Fruit fly (Drosophila melanogaster) whole organism, embryonic: ENCODE results near the gene Atg6.

ENCODE experiments used
- Bdp1 ChIP-seq: fragments of 200-800 bp; sonication (Bioruptor generic); optimal IDR thresholded peaks from 3 replicates; lab custom pipeline; 2016; ENCODE audit warnings: missing biosample characterization, missing genetic modification characterization
- C15 ChIP-seq: fragments of 200-800 bp; sonication (Bioruptor generic); IDR thresholded peaks from 3 replicates; pipeline ENCODE4 v1.3.6; 2022; ENCODE audit warnings: missing biosample characterization, missing genetic modification characterization
- CG1024 ChIP-seq: fragments of 200-800 bp; sonication (Bioruptor generic); IDR thresholded peaks from 2 replicates; pipeline ENCODE4 v1.3.6; 2022; ENCODE audit warnings: missing biosample characterization, missing genetic modification characterization
- CG10431 ChIP-seq: fragments of 200-800 bp; sonication (Bioruptor generic); optimal IDR thresholded peaks from 3 replicates; lab custom pipeline; 2018; ENCODE audit warnings: missing biosample characterization, mild to moderate bottlenecking, missing genetic modification characterization
- CG10543 ChIP-seq: fragments of 200-800 bp; sonication (Bioruptor generic); optimal IDR thresholded peaks from 3 replicates; lab custom pipeline; 2017; ENCODE audit warnings: missing biosample characterization, mild to moderate bottlenecking, missing genetic modification characterization, moderate library complexity
- CG10959 ChIP-seq: fragments of 200-800 bp; sonication (Bioruptor generic); IDR thresholded peaks from 2 replicates; pipeline ENCODE4 v1.3.6; 2022; ENCODE audit warnings: missing biosample characterization, missing genetic modification characterization
- CG11504 ChIP-seq: fragments of 200-800 bp; sonication (Bioruptor generic); optimal IDR thresholded peaks from 3 replicates; lab custom pipeline; 2019; ENCODE audit warnings: missing biosample characterization, mild to moderate bottlenecking, missing genetic modification characterization, moderate library complexity
- CG12391 ChIP-seq: fragments of 200-800 bp; sonication (Bioruptor generic); optimal IDR thresholded peaks from 3 replicates; lab custom pipeline; 2018; ENCODE audit warnings: missing biosample characterization, mild to moderate bottlenecking, missing genetic modification characterization, moderate library complexity
- CG13287 ChIP-seq: fragments of 200-800 bp; sonication (Bioruptor generic); IDR thresholded peaks from 2 replicates; pipeline ENCODE4 v1.3.6; 2022; ENCODE audit warnings: missing biosample characterization, missing genetic modification characterization; ENCODE audit not compliant: partially characterized antibody
- CG1603 ChIP-seq: fragments of 200-800 bp; sonication (Bioruptor generic); optimal IDR thresholded peaks from 2 replicates; lab custom pipeline; 2019; ENCODE audit warnings: missing biosample characterization, mild to moderate bottlenecking, missing genetic modification characterization, moderate library complexity
- CG1792 ChIP-seq: fragments of 200-800 bp; sonication (Bioruptor generic); optimal IDR thresholded peaks from 2 replicates; lab custom pipeline; 2016; ENCODE audit warnings: missing biosample characterization, missing genetic modification characterization
- CG30020 ChIP-seq: fragments of 200-800 bp; optimal IDR thresholded peaks from 2 replicates; lab custom pipeline; 2019; ENCODE audit warnings: missing biosample characterization, mild to moderate bottlenecking, missing genetic modification characterization, moderate library complexity
- CG42726 ChIP-seq: fragments of 200-800 bp; sonication (Bioruptor generic); IDR thresholded peaks from 2 replicates; pipeline ENCODE4 v1.3.6; 2022; ENCODE audit warnings: missing biosample characterization, missing genetic modification characterization; ENCODE audit not compliant: partially characterized antibody
- CG6813 ChIP-seq: fragments of 200-800 bp; sonication (Bioruptor generic); optimal IDR thresholded peaks from 2 replicates; lab custom pipeline; 2017; ENCODE audit warnings: missing biosample characterization, missing genetic modification characterization, mild to moderate bottlenecking, moderate library complexity, missing genetic modification reagents
- CG6854 ChIP-seq: fragments of 200-800 bp; sonication (Bioruptor generic); optimal IDR thresholded peaks from 3 replicates; lab custom pipeline; 2017; ENCODE audit warnings: missing biosample characterization, mild to moderate bottlenecking, missing genetic modification characterization
- CG7372 ChIP-seq: fragments of 200-800 bp; sonication (Bioruptor generic); IDR thresholded peaks from 2 replicates; pipeline ENCODE4 v1.3.6; 2022; ENCODE audit warnings: missing biosample characterization, missing genetic modification characterization
- CG7745 ChIP-seq: fragments of 200-800 bp; sonication (Bioruptor generic); optimal IDR thresholded peaks from 2 replicates; lab custom pipeline; 2018; ENCODE audit warnings: missing biosample characterization, mild to moderate bottlenecking, missing genetic modification characterization, moderate library complexity
- CG8290 ChIP-seq, 3 experiments: fragments of 200-800 bp; sonication (Bioruptor generic); optimal IDR thresholded peaks; 2 replicates each; lab custom pipeline; 2016 to 2019; ENCODE audit warnings: missing biosample characterization in 3 of 3, missing genetic modification characterization in 3 of 3, mild to moderate bottlenecking in 2 of 3, moderate library complexity in 1 of 3
- CG8924 ChIP-seq: fragments of 200-800 bp; optimal IDR thresholded peaks from 3 replicates; lab custom pipeline; 2019; ENCODE audit warnings: missing biosample characterization, mild to moderate bottlenecking, missing genetic modification characterization, moderate library complexity
- CG9437 ChIP-seq: fragments of 200-800 bp; sonication (Bioruptor generic); optimal IDR thresholded peaks from 2 replicates; lab custom pipeline; 2018; ENCODE audit warnings: missing biosample characterization, mild to moderate bottlenecking, missing genetic modification characterization
- Deaf1 ChIP-seq: fragments of 200-800 bp; optimal IDR thresholded peaks from 3 replicates; lab custom pipeline; 2019; ENCODE audit warnings: missing biosample characterization, mild to moderate bottlenecking, missing genetic modification characterization, moderate library complexity
- Dek ChIP-seq: fragments of 200-800 bp; sonication (Bioruptor generic); optimal IDR thresholded peaks from 3 replicates; lab custom pipeline; 2019; ENCODE audit warnings: missing biosample characterization, mild to moderate bottlenecking, missing genetic modification characterization, moderate library complexity
- Doc3 ChIP-seq: fragments of 200-800 bp; sonication (Bioruptor generic); IDR thresholded peaks from 3 replicates; pipeline ENCODE4 v1.3.6; 2022; ENCODE audit warnings: missing biosample characterization, missing genetic modification characterization; ENCODE audit not compliant: partially characterized antibody
- ERR ChIP-seq: fragments of 200-800 bp; sonication (Bioruptor generic); optimal IDR thresholded peaks from 2 replicates; lab custom pipeline; 2016; ENCODE audit warnings: missing biosample characterization, missing genetic modification characterization
- HLH4C ChIP-seq: fragments of 200-800 bp; sonication (Bioruptor generic); IDR thresholded peaks from 3 replicates; pipeline ENCODE4 v1.3.6; 2022; ENCODE audit warnings: missing biosample characterization, missing genetic modification characterization; ENCODE audit not compliant: partially characterized antibody
- Hand ChIP-seq: fragments of 200-800 bp; sonication (Bioruptor generic); optimal IDR thresholded peaks from 2 replicates; lab custom pipeline; 2017; ENCODE audit warnings: mild to moderate bottlenecking, missing biosample characterization, missing genetic modification reagents, missing genetic modification characterization
- MESR4 ChIP-seq: fragments of 200-800 bp; sonication (Bioruptor generic); optimal IDR thresholded peaks from 2 replicates; lab custom pipeline; 2018; ENCODE audit warnings: missing biosample characterization, mild to moderate bottlenecking, missing genetic modification characterization, moderate library complexity
- Nf-YC ChIP-seq: fragments of 200-800 bp; optimal IDR thresholded peaks from 3 replicates; lab custom pipeline; 2019; ENCODE audit warnings: missing biosample characterization, mild to moderate bottlenecking, missing genetic modification characterization, moderate library complexity
- Pdp1 ChIP-seq, 2 experiments: fragments of 200-800 bp; sonication (Bioruptor generic); optimal IDR thresholded peaks; 3 replicates each; lab custom pipeline; 2016; ENCODE audit warnings: missing biosample characterization in 2 of 2, missing genetic modification characterization in 2 of 2, mild to moderate bottlenecking in 1 of 2, moderate library complexity in 1 of 2
- Spps ChIP-seq: fragments of 200-800 bp; sonication (Bioruptor generic); optimal IDR thresholded peaks from 2 replicates; lab custom pipeline; 2018; ENCODE audit warnings: missing biosample characterization, mild to moderate bottlenecking, missing genetic modification characterization
- ap ChIP-seq: fragments of 200-800 bp; sonication (Bioruptor generic); IDR thresholded peaks from 2 replicates; pipeline ENCODE4 v1.3.6; 2022; ENCODE audit warnings: missing biosample characterization, missing genetic modification characterization
- ato ChIP-seq: fragments of 200-800 bp; sonication (Bioruptor generic); IDR thresholded peaks from 2 replicates; pipeline ENCODE4 v1.3.6; 2022; ENCODE audit warnings: missing biosample characterization, missing genetic modification characterization; ENCODE audit not compliant: partially characterized antibody
- az2 ChIP-seq: fragments of 200-800 bp; sonication (Bioruptor generic); optimal IDR thresholded peaks from 3 replicates; lab custom pipeline; 2016; ENCODE audit warnings: missing biosample characterization, missing genetic modification characterization
- exex ChIP-seq: fragments of 200-800 bp; sonication (Bioruptor generic); optimal IDR thresholded peaks from 4 replicates; lab custom pipeline; 2018; ENCODE audit warnings: missing biosample characterization, mild to moderate bottlenecking, missing genetic modification characterization, moderate library complexity
- eyg ChIP-seq: fragments of 200-800 bp; sonication (Bioruptor generic); optimal IDR thresholded peaks from 3 replicates; lab custom pipeline; 2016; ENCODE audit warnings: missing biosample characterization, missing genetic modification characterization
- fd64A ChIP-seq: fragments of 200-800 bp; sonication (Bioruptor generic); optimal IDR thresholded peaks from 3 replicates; lab custom pipeline; 2018; ENCODE audit warnings: missing biosample characterization, mild to moderate bottlenecking, missing genetic modification characterization
- grau ChIP-seq: fragments of 200-800 bp; optimal IDR thresholded peaks from 3 replicates; lab custom pipeline; 2019; ENCODE audit warnings: missing biosample characterization, mild to moderate bottlenecking, missing genetic modification characterization, moderate library complexity
- ham ChIP-seq: fragments of 200-800 bp; sonication (Bioruptor generic); IDR thresholded peaks from 2 replicates; pipeline ENCODE4 v1.3.6; 2022; ENCODE audit warnings: missing biosample characterization, missing genetic modification characterization
- lbe ChIP-seq: fragments of 200-800 bp; sonication (Bioruptor generic); optimal IDR thresholded peaks from 2 replicates; lab custom pipeline; 2016; ENCODE audit warnings: missing biosample characterization, mild to moderate bottlenecking, missing genetic modification characterization
- maf-S ChIP-seq: fragments of 200-800 bp; sonication (Bioruptor generic); optimal IDR thresholded peaks from 2 replicates; lab custom pipeline; 2016; ENCODE audit warnings: missing biosample characterization, missing genetic modification characterization
- nerfin-1 ChIP-seq: fragments of 200-800 bp; sonication (Bioruptor generic); optimal IDR thresholded peaks from 3 replicates; lab custom pipeline; 2019; ENCODE audit warnings: missing biosample characterization, mild to moderate bottlenecking, missing genetic modification characterization, moderate library complexity
- pho ChIP-seq: fragments of 200-800 bp; sonication (Bioruptor generic); optimal IDR thresholded peaks from 2 replicates; lab custom pipeline; 2016; ENCODE audit warnings: missing biosample characterization, missing genetic modification characterization
- phol ChIP-seq: fragments of 200-800 bp; sonication (Bioruptor generic); optimal IDR thresholded peaks from 3 replicates; lab custom pipeline; 2018; ENCODE audit warnings: missing biosample characterization, mild to moderate bottlenecking, missing genetic modification characterization, moderate library complexity
- psq ChIP-seq: fragments of 200-800 bp; sonication (Bioruptor generic); optimal IDR thresholded peaks from 2 replicates; lab custom pipeline; 2017; ENCODE audit warnings: missing biosample characterization, missing genetic modification characterization
- repo ChIP-seq: fragments of 200-800 bp; sonication (Bioruptor generic); optimal IDR thresholded peaks from 2 replicates; lab custom pipeline; 2016; ENCODE audit warnings: missing biosample characterization, missing genetic modification characterization
- row ChIP-seq: fragments of 200-800 bp; sonication (Bioruptor generic); IDR thresholded peaks from 3 replicates; pipeline ENCODE4 v1.3.6; 2022; ENCODE audit warnings: missing biosample characterization, missing genetic modification characterization
- tup ChIP-seq: fragments of 200-800 bp; sonication (Bioruptor generic); optimal IDR thresholded peaks from 2 replicates; lab custom pipeline; 2016; ENCODE audit warnings: missing biosample characterization, mild to moderate bottlenecking, missing genetic modification characterization, moderate library complexity
- wor ChIP-seq: fragments of 200-800 bp; sonication (Bioruptor generic); IDR thresholded peaks from 2 replicates; pipeline ENCODE4 v1.3.6; 2022; ENCODE audit warnings: missing biosample characterization, missing genetic modification characterization
- zen2 ChIP-seq: fragments of 200-800 bp; sonication (Bioruptor generic); IDR thresholded peaks from 3 replicates; pipeline ENCODE4 v1.3.6; 2022; ENCODE audit warnings: missing biosample characterization, missing genetic modification characterization; ENCODE audit not compliant: partially characterized antibody
- zfh2 ChIP-seq: fragments of 200-800 bp; sonication (Bioruptor generic); optimal IDR thresholded peaks from 2 replicates; lab custom pipeline; 2016; ENCODE audit warnings: missing biosample characterization, missing genetic modification characterization

Atg6 gene

DNA sequence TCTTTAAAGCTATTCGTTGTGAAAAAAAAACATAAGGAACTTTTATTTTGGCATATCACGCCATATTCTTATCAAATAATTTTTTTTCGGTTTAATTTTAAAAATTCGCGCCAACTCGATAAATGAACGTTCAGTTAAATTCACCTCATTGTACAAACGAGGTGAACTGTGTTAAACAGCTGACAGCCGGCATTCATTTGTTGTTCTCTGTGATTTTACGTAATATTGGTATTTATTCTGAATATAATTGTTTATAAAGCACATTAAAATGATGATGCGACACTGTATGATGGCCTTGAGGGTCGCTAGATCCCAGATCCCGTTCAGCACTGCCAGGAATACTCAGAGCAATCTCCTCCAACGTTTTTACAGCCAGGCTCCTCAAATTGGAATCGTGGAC lies 3.6 kb upstream of the Atg6 start, which contains the start of gene CG6000 (continued):
- no peak for TF ChIP-seq Bdp1 (GFP tag; lab: Kevin White, UChicago)
- no peak for TF ChIP-seq row (GFP tag; lab: Robert Waterston, UW)
- TF ChIP-seq Pdp1 (GFP tag; optimal IDR thresholded peaks at IDR 0.05; lab: Kevin White, UChicago) = peak in 1 of 2 experiments; percentile 97
- TF ChIP-seq zen2 (GFP tag; lab: Robert Waterston, UW) = no peak
- TF ChIP-seq CG1792 (GFP tag; lab: Kevin White, UChicago) = no peak
- no peak for TF ChIP-seq CG10431 (GFP tag; lab: Kevin White, UChicago)
- no peak for TF ChIP-seq Hand (GFP tag; lab: Kevin White, UChicago)
- no peak for TF ChIP-seq CG6813
- no peak for TF ChIP-seq ERR (GFP tag; lab: Kevin White, UChicago)
- no peak for TF ChIP-seq Nf-YC (tag; lab: Kevin White, UChicago)
- no peak for TF ChIP-seq tup (GFP tag; lab: Kevin White, UChicago)
- TF ChIP-seq CG12391 (tag; lab: Kevin White, UChicago) = no peak
- TF ChIP-seq CG9437 (GFP tag; lab: Kevin White, UChicago) = peak; percentile 22
- no peak for TF ChIP-seq CG42726 (GFP tag; lab: Robert Waterston, UW)
- TF ChIP-seq ato (GFP tag; lab: Robert Waterston, UW) = no peak
- TF ChIP-seq Dek (tag; lab: Kevin White, UChicago) = no peak
- TF ChIP-seq fd64A = no peak
- no peak for TF ChIP-seq Spps (tag; lab: Kevin White, UChicago)
- no peak for TF ChIP-seq CG10959 (GFP tag; lab: Robert Waterston, UW)
- TF ChIP-seq repo (GFP tag; lab: Kevin White, UChicago) = no peak
- peak; percentile 49; the same call in 1 of the 2 replicates for TF ChIP-seq CG13287 (GFP tag; lab: Robert Waterston, UW)
- TF ChIP-seq CG30020 = no peak
- no peak for TF ChIP-seq HLH4C (GFP tag; lab: Robert Waterston, UW)
- TF ChIP-seq grau (tag; lab: Kevin White, UChicago) = no peak
- no peak for TF ChIP-seq C15
- no peak for TF ChIP-seq CG7745 (tag; lab: Kevin White, UChicago)
- no peak for TF ChIP-seq CG10543 (GFP tag; lab: Kevin White, UChicago)
- TF ChIP-seq CG1024 (GFP tag; lab: Robert Waterston, UW) = no peak
- TF ChIP-seq CG8924 (tag; lab: Kevin White, UChicago) = peak; percentile 5
- TF ChIP-seq eyg = no peak
- TF ChIP-seq exex (tag; lab: Kevin White, UChicago) = no peak
- TF ChIP-seq phol (tag; lab: Kevin White, UChicago) = no peak
- no peak for TF ChIP-seq maf-S
- TF ChIP-seq CG1603 (tag; lab: Kevin White, UChicago) = no peak
- TF ChIP-seq zfh2 = no peak
- no peak for TF ChIP-seq ham (GFP tag; lab: Robert Waterston, UW)
- no peak for TF ChIP-seq psq (GFP tag; lab: Kevin White, UChicago)
- TF ChIP-seq az2 (GFP tag; lab: Kevin White, UChicago) = no peak
- no peak for TF ChIP-seq nerfin-1 (tag; lab: Kevin White, UChicago)
- no peak for TF ChIP-seq CG6854 (GFP tag; lab: Kevin White, UChicago)
- TF ChIP-seq pho (GFP tag; lab: Kevin White, UChicago) = no peak
- no peak for TF ChIP-seq CG8290 (GFP tag; optimal IDR thresholded peaks at IDR 0.05; lab: Kevin White, UChicago)
- TF ChIP-seq CG8290 (tag; optimal IDR thresholded peaks at IDR 0.05; lab: Kevin White, UChicago) = no peak
- no peak for TF ChIP-seq wor (GFP tag; lab: Robert Waterston, UW)
- no peak; the same call in 2 of the 3 replicates for TF ChIP-seq Doc3 (GFP tag; lab: Robert Waterston, UW)
- TF ChIP-seq CG11504 (tag; lab: Kevin White, UChicago) = no peak
- TF ChIP-seq CG7372 (GFP tag; lab: Robert Waterston, UW) = no peak
- TF ChIP-seq ap (GFP tag; lab: Robert Waterston, UW) = no peak
- TF ChIP-seq MESR4 (GFP tag; lab: Kevin White, UChicago) = peak; percentile 20
- TF ChIP-seq lbe (GFP tag; lab: Kevin White, UChicago) = peak; percentile 10
- no peak for TF ChIP-seq Deaf1 (tag; lab: Kevin White, UChicago)
